Fruit fly (Drosophila melanogaster): ENCODE results near the gene Tpc1.

Tpc1 gene

DNA sequence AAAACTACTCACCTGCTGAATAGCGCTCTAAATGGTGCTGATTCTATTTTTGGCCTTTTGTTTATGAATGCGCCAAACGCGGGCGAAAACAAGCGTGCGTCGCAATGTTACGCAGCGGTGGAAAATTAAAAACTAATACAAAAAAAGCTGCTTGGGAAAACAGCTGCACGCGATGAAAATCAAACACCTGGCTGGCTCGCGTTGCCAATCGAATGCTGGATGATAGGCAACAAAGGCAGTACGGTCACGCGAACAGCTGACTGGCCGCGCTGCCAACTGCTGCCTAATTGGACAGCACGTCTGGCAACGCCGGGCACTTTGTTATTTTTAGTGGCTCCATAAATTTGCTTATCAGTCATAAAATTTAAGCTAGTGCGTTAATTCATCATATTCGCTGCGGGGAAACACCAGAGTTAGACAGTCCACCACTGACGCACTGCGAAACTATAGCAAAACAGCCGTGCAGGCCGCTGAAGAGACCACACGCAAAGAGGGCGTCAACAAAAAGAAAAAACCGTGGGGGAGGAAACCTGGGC lies 13.5 kb downstream of the Tpc1 start, which contains the start of the genes SelR and Tsp86D (continued):
- peak; percentile 47 for TF ChIP-seq cwo (GFP tag; optimal IDR thresholded peaks at IDR 0.05)
- TF ChIP-seq zf30C (GFP tag; optimal IDR thresholded peaks at IDR 0.05): no peak
- no peak for TF ChIP-seq CG4424 (GFP tag; optimal IDR thresholded peaks at IDR 0.05)
- no peak for TF ChIP-seq ind (GFP tag; optimal IDR thresholded peaks at IDR 0.05)
- no peak for TF ChIP-seq tup (GFP tag; optimal IDR thresholded peaks at IDR 0.05)
- TF ChIP-seq CG14965 (GFP tag; optimal IDR thresholded peaks at IDR 0.05; ENCODE audit: borderline replicate concordance): no peak
- no peak for TF ChIP-seq hth (optimal IDR thresholded peaks at IDR 0.05)
- peak; percentile 27; the same call in 1 of the 2 replicates for TF ChIP-seq hbn (GFP tag; IDR thresholded peaks at IDR 0.05; ENCODE audit: partially characterized antibody)
- peak; percentile 8 for TF ChIP-seq CG9437 (GFP tag; optimal IDR thresholded peaks at IDR 0.05)
- TF ChIP-seq stc (GFP tag; IDR thresholded peaks at IDR 0.05): no peak
- no peak for TF ChIP-seq ap (GFP tag; IDR thresholded peaks at IDR 0.05)
- no peak for TF ChIP-seq Camta (GFP tag; optimal IDR thresholded peaks at IDR 0.05)
- peak; percentile 97 for TF ChIP-seq MBD-R2 (GFP tag; IDR thresholded peaks at IDR 0.05)
- TF ChIP-seq CG17186 (GFP tag; optimal IDR thresholded peaks at IDR 0.05): peak; percentile 58
- TF ChIP-seq CG12769 (tag; optimal IDR thresholded peaks at IDR 0.05): peak; percentile 15
- TF ChIP-seq tgo (GFP tag; IDR thresholded peaks at IDR 0.05): no peak
- peak; percentile 52; the same call in 1 of the 2 replicates for TF ChIP-seq CG31441 (GFP tag; IDR thresholded peaks at IDR 0.05)
- TF ChIP-seq Rfx (GFP tag; IDR thresholded peaks at IDR 0.05): peak; percentile 49; the same call in 1 of the 2 replicates
- no peak for TF ChIP-seq Gug (GFP tag; IDR thresholded peaks at IDR 0.05)
- TF ChIP-seq HLH4C (GFP tag; IDR thresholded peaks at IDR 0.05; ENCODE audit: partially characterized antibody): peak; percentile 48; the same call in 1 of the 3 replicates
- TF ChIP-seq Dbx (GFP tag; IDR thresholded peaks at IDR 0.05): peak; percentile 28; the same call in 2 of the 3 replicates
- no peak for TF ChIP-seq fd96Cb (tag; optimal IDR thresholded peaks at IDR 0.05)
- TF ChIP-seq Awh (GFP tag; IDR thresholded peaks at IDR 0.05): no peak; the same call in 1 of the 2 replicates
- peak; percentile 45; the same call in 1 of the 2 replicates for TF ChIP-seq CG32767 (GFP tag; IDR thresholded peaks at IDR 0.05)
- TF ChIP-seq ci (GFP tag; IDR thresholded peaks at IDR 0.05): peak; percentile 24; the same call in 2 of the 3 replicates
- TF ChIP-seq chif (GFP tag; optimal IDR thresholded peaks at IDR 0.05): no peak
- TF ChIP-seq CG8765 (GFP tag; IDR thresholded peaks at IDR 0.05): no peak
- TF ChIP-seq unc-4 (GFP tag; IDR thresholded peaks at IDR 0.05; ENCODE audit: partially characterized antibody): peak; percentile 66
- TF ChIP-seq chn (GFP tag; optimal IDR thresholded peaks at IDR 0.05): no peak
- TF ChIP-seq Dp (GFP tag; optimal IDR thresholded peaks at IDR 0.05): peak; percentile 36
- TF ChIP-seq hkb (optimal IDR thresholded peaks at IDR 0.05): peak; percentile 61
- no peak for TF ChIP-seq hkb (GFP tag; IDR thresholded peaks at IDR 0.05)
- no peak for TF ChIP-seq slbo (GFP tag; IDR thresholded peaks at IDR 0.05)
- peak; percentile 71 for TF ChIP-seq HmgZ (tag; optimal IDR thresholded peaks at IDR 0.05)
- TF ChIP-seq Hmr (GFP tag; optimal IDR thresholded peaks at IDR 0.05): peak; percentile 67
- TF ChIP-seq CG1024 (GFP tag; IDR thresholded peaks at IDR 0.05): no peak
- no peak for TF ChIP-seq dpn (GFP tag; optimal IDR thresholded peaks at IDR 0.05)
- no peak for TF ChIP-seq CG10321 (GFP tag; IDR thresholded peaks at IDR 0.05)
- peak; percentile 53 for TF ChIP-seq CG16813 (GFP tag; IDR thresholded peaks at IDR 0.05; ENCODE audit: partially characterized antibody)
- TF ChIP-seq Hr3 (GFP tag; optimal IDR thresholded peaks at IDR 0.05): no peak
- TF ChIP-seq CG2116 (GFP tag; optimal IDR thresholded peaks at IDR 0.05): peak; percentile 45
- TF ChIP-seq tio (GFP tag; optimal IDR thresholded peaks at IDR 0.05): no peak
- no peak for TF ChIP-seq az2 (GFP tag; optimal IDR thresholded peaks at IDR 0.05)
- no peak for TF ChIP-seq NC2α (GFP tag; optimal IDR thresholded peaks at IDR 0.05)
- TF ChIP-seq pum (GFP tag; optimal IDR thresholded peaks at IDR 0.05): no peak
- peak; percentile 32; the same call in 1 of the 2 replicates for TF ChIP-seq Atf6 (GFP tag; IDR thresholded peaks at IDR 0.05)
- TF ChIP-seq CG2875 (GFP tag; optimal IDR thresholded peaks at IDR 0.05): no peak
- TF ChIP-seq CG7963 (GFP tag; IDR thresholded peaks at IDR 0.05; ENCODE audit: partially characterized antibody): peak; percentile 25; the same call in 1 of the 3 replicates
- no peak for TF ChIP-seq Taf1 (GFP tag; IDR thresholded peaks at IDR 0.05)
- peak; percentile 58 for TF ChIP-seq CG2712 (tag; optimal IDR thresholded peaks at IDR 0.05)
- TF ChIP-seq Atf-2 (GFP tag; optimal IDR thresholded peaks at IDR 0.05): no peak
